Worm (Caenorhabditis elegans) whole organism, early embryonic: Measurements from ENCODE around the gene syx-18.

Experiments
- B0310.2 ChIP-seq: sonication (generic microtip); optimal IDR thresholded peaks from 2 replicates; lab custom pipeline; 2016; ENCODE audit warnings: mild to moderate bottlenecking, missing genetic modification characterization, missing compliant biosample characterization
- ama-1 ChIP-seq: fragments of 150-350 bp; optimal IDR thresholded peaks from 2 replicates; lab custom pipeline; 2014
- hnd-1 ChIP-seq: sonication (generic microtip); optimal IDR thresholded peaks from 2 replicates; lab custom pipeline; 2016; ENCODE audit warnings: missing genetic modification characterization, missing compliant biosample characterization
- tbx-37 ChIP-seq: fragments of 200-800 bp; sonication (Bioruptor generic); conservative IDR thresholded peaks from 2 replicates; pipeline ENCODE4 v1.3.6; 2022; ENCODE audit warnings: missing genetic modification reagents, missing genetic modification characterization, missing compliant biosample characterization
- tra-4 ChIP-seq: sonication (generic microtip); optimal IDR thresholded peaks from 2 replicates; lab custom pipeline; 2017; ENCODE audit warnings: missing genetic modification characterization, missing compliant biosample characterization

ce11 chrV:6645810-6646209 lies 9.4 kb downstream of the syx-18 start:
- TF ChIP-seq B0310.2 (tag; lab: Kevin White, UChicago) (no peak), tbx-37 (GFP tag; lab: Robert Waterston, UW) (no peak), hnd-1 (tag; lab: Kevin White, UChicago) (no peak), tra-4 (no peak), ama-1 (lab: Kevin White, UChicago) (no peak)
